Worm (Caenorhabditis elegans) whole organism, L1 larva: ENCODE results near the gene rde-11.
A peak's percentile ranks its signal among the peaks of the same experiment; 100 is the strongest.

ENCODE experiments used
- C16A3.4 ChIP-seq: fragments of 150-350 bp; optimal IDR thresholded peaks from 2 replicates; lab custom pipeline; 2014; ENCODE audit warnings: missing biosample characterization, missing genetic modification characterization
- C34B4.2 ChIP-seq: sonication (generic microtip); optimal IDR thresholded peaks from 2 replicates; lab custom pipeline; 2017; ENCODE audit warnings: mild to moderate bottlenecking, missing genetic modification characterization, missing compliant biosample characterization
- F16B12.6 ChIP-seq: fragments of 150-350 bp; optimal IDR thresholded peaks from 2 replicates; lab custom pipeline; 2014; ENCODE audit warnings: missing biosample characterization, missing genetic modification characterization
- alr-1 ChIP-seq: fragments of 200-800 bp; sonication (Bioruptor generic); optimal IDR thresholded peaks from 2 replicates; lab custom pipeline; 2018; ENCODE audit warnings: borderline replicate concordance, mild to moderate bottlenecking, missing genetic modification characterization, missing compliant biosample characterization
- blmp-1 ChIP-seq: fragments of 150-350 bp; optimal IDR thresholded peaks from 2 replicates; lab custom pipeline; 2014; ENCODE audit warnings: missing biosample characterization, missing genetic modification characterization
- ceh-8 ChIP-seq: fragments of 200-800 bp; sonication (Bioruptor generic); optimal IDR thresholded peaks from 2 replicates; lab custom pipeline; 2018; ENCODE audit warnings: mild to moderate bottlenecking, missing genetic modification characterization, moderate library complexity, missing compliant biosample characterization
- ceh-82 ChIP-seq, 3 experiments: fragments of 150-350 bp in 1 of 3; sonication (generic microtip) in 2 of 3; optimal IDR thresholded peaks; 2 replicates each; lab custom pipeline; 2014 to 2017; ENCODE audit warnings: missing biosample characterization in 3 of 3, missing genetic modification characterization in 3 of 3
- dpl-1 ChIP-seq, 3 experiments: fragments of 150-350 bp in 2 of 3; sonication (generic microtip) in 1 of 3; optimal IDR thresholded peaks; 2 replicates each; lab custom pipeline; 2014 to 2017; ENCODE audit warnings: missing biosample characterization in 3 of 3, missing genetic modification characterization in 3 of 3, missing genetic modification reagents in 3 of 3
- dsc-1 ChIP-seq: sonication (generic microtip); optimal IDR thresholded peaks from 2 replicates; lab custom pipeline; 2016; ENCODE audit warnings: mild to moderate bottlenecking, missing genetic modification characterization, missing compliant biosample characterization
- efl-1 ChIP-seq, 4 experiments: fragments of 150-350 bp; optimal IDR thresholded peaks in 3 of 4; peaks in 1 of 4; 1 replicate in 1 of 4; 2 replicates in 3 of 4; lab custom pipeline; 2014; ENCODE audit warnings: missing biosample characterization in 2 of 4, missing genetic modification characterization in 2 of 4, missing genetic modification reagents in 2 of 4
- efl-3 ChIP-seq: fragments of 200-800 bp; sonication (Bioruptor generic); optimal IDR thresholded peaks from 2 replicates; lab custom pipeline; 2018; ENCODE audit warnings: mild to moderate bottlenecking, missing genetic modification characterization, missing compliant biosample characterization
- egl-13 ChIP-seq: sonication (generic microtip); optimal IDR thresholded peaks from 2 replicates; lab custom pipeline; 2016; ENCODE audit warnings: missing genotype, missing genetic modification reagents, missing genetic modification characterization, missing compliant biosample characterization
- elt-2 ChIP-seq: sonication (generic microtip); optimal IDR thresholded peaks from 2 replicates; lab custom pipeline; 2016; ENCODE audit warnings: missing genetic modification characterization, mild to moderate bottlenecking, inconsistent platforms, missing compliant biosample characterization, missing genetic modification reagents
- elt-3 ChIP-seq, 6 experiments: fragments of 150-350 bp in 1 of 6; sonication (generic microtip); optimal IDR thresholded peaks; 2 replicates each; lab custom pipeline; 2017 to 2018; ENCODE audit warnings: missing biosample characterization in 6 of 6, missing genetic modification characterization in 6 of 6, inconsistent platforms in 1 of 6
- fkh-10 ChIP-seq: sonication (generic microtip); optimal IDR thresholded peaks from 2 replicates; lab custom pipeline; 2017; ENCODE audit warnings: missing biosample characterization, missing genetic modification reagents, missing genetic modification characterization
- fkh-8 ChIP-seq: sonication (generic microtip); optimal IDR thresholded peaks from 2 replicates; lab custom pipeline; 2016; ENCODE audit warnings: mild to moderate bottlenecking, missing genetic modification characterization, missing compliant biosample characterization
- hlh-17 ChIP-seq: fragments of 200-800 bp; sonication (Bioruptor generic); optimal IDR thresholded peaks from 2 replicates; lab custom pipeline; 2018; ENCODE audit warnings: missing genetic modification characterization, mild to moderate bottlenecking, missing compliant biosample characterization, moderate library complexity, borderline replicate concordance
- hlh-4 ChIP-seq: sonication (generic microtip); optimal IDR thresholded peaks from 2 replicates; lab custom pipeline; 2016; ENCODE audit warnings: mild to moderate bottlenecking, missing genetic modification characterization, missing compliant biosample characterization
- jun-1 ChIP-seq: fragments of 150-350 bp; optimal IDR thresholded peaks from 2 replicates; lab custom pipeline; 2014; ENCODE audit warnings: missing biosample characterization, missing genetic modification reagents, missing genetic modification characterization
- lin-13 ChIP-seq: fragments of 150-350 bp; optimal IDR thresholded peaks from 2 replicates; lab custom pipeline; 2014; ENCODE audit warnings: missing biosample characterization, missing genetic modification reagents, missing genetic modification characterization
- lin-39 ChIP-seq: fragments of 150-350 bp; optimal IDR thresholded peaks from 2 replicates; lab custom pipeline; 2014; ENCODE audit warnings: missing biosample characterization, missing genetic modification reagents, missing genetic modification characterization
- lsy-2 ChIP-seq, 2 experiments: fragments of 150-350 bp; optimal IDR thresholded peaks; 2 replicates each; lab custom pipeline; 2014; ENCODE audit warnings: missing biosample characterization in 2 of 2, missing genetic modification characterization in 2 of 2
- mab-9 ChIP-seq: fragments of 200-800 bp; sonication (Bioruptor generic); IDR thresholded peaks from 2 replicates; pipeline ENCODE4 v1.3.6; 2022; ENCODE audit warnings: missing genetic modification reagents, missing genetic modification characterization, missing compliant biosample characterization
- mdl-1 ChIP-seq, 2 experiments: fragments of 150-350 bp; optimal IDR thresholded peaks; 2 replicates each; lab custom pipeline; 2014 to 2017; ENCODE audit warnings: missing biosample characterization in 2 of 2, missing genetic modification characterization in 2 of 2, inconsistent platforms in 1 of 2
- mep-1 ChIP-seq: fragments of 150-350 bp; optimal IDR thresholded peaks from 2 replicates; lab custom pipeline; 2014; ENCODE audit warnings: missing biosample characterization, missing genetic modification characterization
- nhr-12 ChIP-seq: sonication (generic microtip); optimal IDR thresholded peaks from 2 replicates; lab custom pipeline; 2017; ENCODE audit warnings: missing biosample characterization, missing genetic modification characterization
- nhr-19 ChIP-seq: fragments of 200-800 bp; sonication (Bioruptor generic); conservative IDR thresholded peaks from 2 replicates; pipeline ENCODE4 v1.3.6; 2022; ENCODE audit warnings: missing genetic modification characterization, missing compliant biosample characterization
- nhr-20 ChIP-seq: sonication (generic microtip); optimal IDR thresholded peaks from 2 replicates; lab custom pipeline; 2016; ENCODE audit warnings: mild to moderate bottlenecking, missing genetic modification characterization, missing compliant biosample characterization
- nhr-47 ChIP-seq: sonication (generic microtip); optimal IDR thresholded peaks from 2 replicates; lab custom pipeline; 2016; ENCODE audit warnings: mild to moderate bottlenecking, missing genetic modification characterization, moderate library complexity, missing compliant biosample characterization
- nhr-71 ChIP-seq: sonication (generic microtip); optimal IDR thresholded peaks from 2 replicates; lab custom pipeline; 2016; ENCODE audit warnings: mild to moderate bottlenecking, missing genetic modification characterization, moderate library complexity, missing compliant biosample characterization
- nhr-85 ChIP-seq: sonication (generic microtip); peaks from one replicate; lab custom pipeline; 2016; ENCODE audit warnings: missing genetic modification characterization, inconsistent platforms, missing compliant biosample characterization
- nhr-90 ChIP-seq: sonication (generic microtip); optimal IDR thresholded peaks from 2 replicates; lab custom pipeline; 2016; ENCODE audit warnings: mild to moderate bottlenecking, missing genetic modification characterization, missing compliant biosample characterization; ENCODE audit not compliant: poor library complexity
- pax-3 ChIP-seq: fragments of 200-800 bp; sonication (Bioruptor generic); optimal IDR thresholded peaks from 2 replicates; lab custom pipeline; 2018; ENCODE audit warnings: mild to moderate bottlenecking, missing genetic modification characterization, moderate library complexity, missing compliant biosample characterization
- skn-1 ChIP-seq: fragments of 150-350 bp; optimal IDR thresholded peaks from 2 replicates; lab custom pipeline; 2014; ENCODE audit warnings: missing biosample characterization, missing genetic modification characterization
- snu-23 ChIP-seq: sonication (generic microtip); optimal IDR thresholded peaks from 2 replicates; lab custom pipeline; 2016; ENCODE audit warnings: missing genetic modification characterization, missing compliant biosample characterization
- sox-4 ChIP-seq: sonication (generic microtip); optimal IDR thresholded peaks from 2 replicates; lab custom pipeline; 2016; ENCODE audit warnings: missing genetic modification characterization, missing compliant biosample characterization
- sptf-1 ChIP-seq: fragments of 150-350 bp; optimal IDR thresholded peaks from 2 replicates; lab custom pipeline; 2014; ENCODE audit warnings: missing biosample characterization, missing genetic modification characterization
- unc-130 ChIP-seq: fragments of 150-350 bp; optimal IDR thresholded peaks from 2 replicates; lab custom pipeline; 2017; ENCODE audit warnings: missing biosample characterization, missing genetic modification characterization, inconsistent platforms
- unc-30 ChIP-seq: sonication (generic microtip); optimal IDR thresholded peaks from 2 replicates; lab custom pipeline; 2017; ENCODE audit warnings: missing biosample characterization, missing genetic modification characterization
- unc-86 ChIP-seq: sonication (generic microtip); optimal IDR thresholded peaks from 2 replicates; lab custom pipeline; 2016; ENCODE audit warnings: missing genetic modification characterization, missing compliant biosample characterization
- unc-98 ChIP-seq: fragments of 200-800 bp; sonication (Bioruptor generic); IDR thresholded peaks from 2 replicates; pipeline ENCODE4 v1.3.6; 2022; ENCODE audit warnings: missing genetic modification characterization, missing compliant biosample characterization
- vab-15 ChIP-seq: sonication (generic microtip); optimal IDR thresholded peaks from 2 replicates; lab custom pipeline; 2017; ENCODE audit warnings: missing genotype, mild to moderate bottlenecking, missing genetic modification characterization, missing compliant biosample characterization
- zip-4 ChIP-seq: fragments of 200-800 bp; sonication (Bioruptor generic); optimal IDR thresholded peaks from 2 replicates; lab custom pipeline; 2018; ENCODE audit warnings: mild to moderate bottlenecking, missing genetic modification characterization, moderate library complexity, missing compliant biosample characterization

Gene rde-11

DNA sequence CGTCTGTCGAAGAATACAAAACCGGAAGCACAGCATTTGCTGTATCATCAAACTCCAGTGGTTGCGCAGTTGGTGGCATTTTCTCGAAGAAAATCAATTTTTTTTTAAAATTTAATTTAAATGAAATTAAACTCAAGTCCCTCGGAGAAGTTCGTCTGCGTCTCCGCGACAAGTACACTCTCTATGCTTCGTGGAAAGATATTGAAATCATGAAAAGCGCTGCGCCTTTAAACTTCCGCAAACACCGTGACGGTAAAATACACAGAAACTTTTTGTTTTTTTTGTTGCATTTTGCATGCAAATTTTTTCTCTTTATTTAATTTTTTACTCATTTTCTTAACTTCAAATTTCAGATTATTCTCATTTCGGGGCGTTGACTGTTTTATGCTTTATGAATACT lies 6.3 kb upstream of the rde-11 start, which contains the start of the genes dli-1, tin-9.2 and exos-4.1 (continued):
- TF ChIP-seq nhr-12 (tag; lab: Kevin White, UChicago) (no peak), unc-86 (tag; lab: Kevin White, UChicago) (peak; percentile 69), C16A3.4 (peak; percentile 53), mep-1 (tag; lab: Kevin White, UChicago) (peak; percentile 95), snu-23 (GFP tag; lab: Kevin White, UChicago) (peak; percentile 86), elt-2 (tag; lab: Kevin White, UChicago) (no peak), fkh-10 (no peak), fkh-8 (peak; percentile 50), mdl-1 (tag; optimal IDR thresholded peaks at IDR 0.05; lab: Kevin White, UChicago) (peak in 1 of 2 experiments; percentile 49), skn-1 (tag; lab: Kevin White, UChicago) (peak; percentile 86), lsy-2 (tag; optimal IDR thresholded peaks at IDR 0.05; lab: Kevin White, UChicago) (peak; percentile 89 to 90), sptf-1 (no peak), egl-13 (tag; lab: Kevin White, UChicago) (peak; percentile 49), ceh-82 (tag; optimal IDR thresholded peaks at IDR 0.05; lab: Kevin White, UChicago) (peak; percentile 41 to 62 (median 62)), lin-13 (GFP tag; lab: Kevin White, UChicago) (peak; percentile 25), mab-9 (GFP tag; lab: Robert Waterston, UW) (peak; percentile 10; the same call in 1 of the 2 replicates), pax-3 (tag; lab: Kevin White, UChicago) (no peak), efl-3 (GFP tag; lab: Kevin White, UChicago) (no peak), ceh-8 (GFP tag; lab: Kevin White, UChicago) (no peak)

DNA sequence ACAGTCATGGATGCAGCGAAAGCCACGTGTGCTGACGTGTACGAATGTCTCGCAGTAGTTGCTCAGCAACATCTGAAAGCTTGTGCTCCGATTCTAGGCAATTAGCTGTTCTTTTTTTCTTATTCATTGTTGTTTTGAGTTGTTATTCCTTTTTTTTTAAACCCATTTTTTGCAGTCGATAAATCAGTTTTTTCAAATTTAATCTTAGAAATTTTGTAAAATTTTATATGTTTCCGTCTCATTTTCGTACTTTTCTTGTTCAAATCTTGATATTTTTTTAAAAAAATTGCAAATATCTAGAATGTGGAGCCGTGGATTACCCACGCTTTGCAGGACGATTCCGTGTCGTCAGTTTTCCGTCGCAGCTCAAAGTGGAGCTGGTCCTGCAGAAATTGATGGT lies 4.6 kb upstream of the rde-11 start, which contains the start of gene fask-1:
fask-1 (plus strand) TSS at position 301 of the 400 bp plus-strand sequence.
- TF ChIP-seq mep-1 (tag; lab: Kevin White, UChicago) (no peak), fkh-8 (no peak)

DNA sequence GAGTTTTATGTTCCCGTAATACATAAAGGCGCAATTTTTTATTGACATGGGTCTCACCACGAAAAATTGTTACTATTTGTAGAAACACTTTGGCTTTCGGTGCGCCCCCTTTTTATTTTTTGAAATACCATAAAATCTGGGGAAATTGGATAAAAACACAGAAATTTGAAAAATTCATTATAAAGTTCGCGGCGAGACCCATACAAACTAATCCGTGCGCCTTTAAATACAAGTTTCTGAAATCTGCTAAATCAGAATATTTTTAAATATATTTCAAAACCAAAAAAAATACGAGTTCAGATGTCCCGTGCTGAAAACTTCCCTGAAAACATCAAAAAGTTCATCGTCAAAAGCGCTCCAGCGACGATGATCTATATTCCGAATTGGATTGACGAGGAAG lies 2.4 kb downstream of the rde-11 start, which contains the start of gene B0564.2:
B0564.2 (plus strand) TSS at position 301 of the 400 bp plus-strand sequence.
- TF ChIP-seq vab-15 (tag; lab: Kevin White, UChicago), result no peak
- no peak for TF ChIP-seq pax-3 (tag; lab: Kevin White, UChicago)
- TF ChIP-seq lin-39 (tag; lab: Kevin White, UChicago), result no peak
- no peak for TF ChIP-seq hlh-17 (GFP tag; lab: Kevin White, UChicago)
- no peak for TF ChIP-seq snu-23 (GFP tag; lab: Kevin White, UChicago)
- TF ChIP-seq F16B12.6 (tag; lab: Kevin White, UChicago), result no peak
- TF ChIP-seq dsc-1 (tag; lab: Kevin White, UChicago), result no peak
- TF ChIP-seq unc-30 (tag; lab: Kevin White, UChicago), result no peak
- no peak for TF ChIP-seq C34B4.2 (tag; lab: Kevin White, UChicago)
- TF ChIP-seq zip-4 (GFP tag; lab: Kevin White, UChicago), result no peak
- no peak for TF ChIP-seq sox-4 (tag; lab: Kevin White, UChicago)
- no peak for TF ChIP-seq blmp-1 (tag; lab: Kevin White, UChicago)
- TF ChIP-seq alr-1, result no peak

- TF ChIP-seq hlh-4 (tag; lab: Kevin White, UChicago), result no peak
- no peak for TF ChIP-seq efl-1 (optimal IDR thresholded peaks at IDR 0.05; lab: Kevin White, UChicago)
- no peak for TF ChIP-seq efl-1 (GFP tag; optimal IDR thresholded peaks at IDR 0.05 in 1 of 2; lab: Kevin White, UChicago)
- TF ChIP-seq blmp-1 (tag; lab: Kevin White, UChicago), result peak; percentile 2
- TF ChIP-seq F16B12.6 (tag; lab: Kevin White, UChicago), result no peak
Observed at ce11 chrIV:13108430-13108829, 3.4 kb downstream of the rde-11 start.

ce11 chrIV:13109751-13110150 lies 4.8 kb downstream of the rde-11 start, which contains the start of gene best-1:
Gene best-1, minus strand, starts transcription at chrIV:13109779.
- TF ChIP-seq jun-1, result no peak
- TF ChIP-seq snu-23 (GFP tag; lab: Kevin White, UChicago), result peak; percentile 25
- TF ChIP-seq elt-3 (tag; optimal IDR thresholded peaks at IDR 0.05; lab: Kevin White, UChicago), result peak in 4 of 6 experiments; percentile 34 to 69 (median 50)
- TF ChIP-seq unc-98, result no peak
- peak; percentile 55 for TF ChIP-seq nhr-90
- peak; percentile 73 for TF ChIP-seq blmp-1 (tag; lab: Kevin White, UChicago)
- peak in 1 of 2 experiments; percentile 49 for TF ChIP-seq mdl-1 (tag; optimal IDR thresholded peaks at IDR 0.05; lab: Kevin White, UChicago)
- TF ChIP-seq nhr-71 (tag; lab: Kevin White, UChicago), result peak; percentile 45
- TF ChIP-seq nhr-47 (tag; lab: Kevin White, UChicago), result no peak
- TF ChIP-seq nhr-85 (tag; lab: Kevin White, UChicago), result peak; percentile 67
- TF ChIP-seq nhr-19 (GFP tag; lab: Robert Waterston, UW), result peak; percentile 46; the same call in 1 of the 2 replicates
- peak in 1 of 2 experiments; percentile 54 for TF ChIP-seq lsy-2 (tag; optimal IDR thresholded peaks at IDR 0.05; lab: Kevin White, UChicago)
- TF ChIP-seq unc-130 (tag; lab: Kevin White, UChicago), result peak; percentile 22
- peak; percentile 64 for TF ChIP-seq nhr-20
- TF ChIP-seq dpl-1 (GFP tag; optimal IDR thresholded peaks at IDR 0.05; lab: Kevin White, UChicago), result no peak
